Fruit fly (Drosophila melanogaster) whole organism, prepupa: ENCODE data around the gene CG15155.

Source experiments
- CG10631 ChIP-seq: fragments of 200-800 bp; sonication (Bioruptor generic); optimal IDR thresholded peaks from 2 replicates; lab custom pipeline; 2016; ENCODE audit warnings: missing biosample characterization, missing genetic modification characterization
- CG10669 ChIP-seq: fragments of 200-800 bp; sonication (Bioruptor generic); optimal IDR thresholded peaks from 3 replicates; lab custom pipeline; 2018; ENCODE audit warnings: missing biosample characterization, mild to moderate bottlenecking, missing genetic modification characterization, moderate library complexity
- CG11294 ChIP-seq: fragments of 200-800 bp; sonication (Bioruptor generic); IDR thresholded peaks from 2 replicates; pipeline ENCODE4 v1.3.6; 2022; ENCODE audit warnings: missing biosample characterization, missing genetic modification characterization
- CG11902 ChIP-seq: fragments of 200-800 bp; sonication (Bioruptor generic); optimal IDR thresholded peaks from 3 replicates; lab custom pipeline; 2016; ENCODE audit warnings: missing biosample characterization, missing genetic modification characterization
- CG1621 ChIP-seq: fragments of 200-800 bp; sonication (Bioruptor generic); optimal IDR thresholded peaks from 3 replicates; lab custom pipeline; 2018; ENCODE audit warnings: missing biosample characterization, mild to moderate bottlenecking, missing genetic modification characterization
- CG16779 ChIP-seq: fragments of 200-800 bp; sonication (Bioruptor generic); optimal IDR thresholded peaks from 3 replicates; lab custom pipeline; 2017; ENCODE audit warnings: missing biosample characterization, mild to moderate bottlenecking, missing genetic modification characterization
- CG3032 ChIP-seq: fragments of 200-800 bp; optimal IDR thresholded peaks from 2 replicates; lab custom pipeline; 2019; ENCODE audit warnings: missing biosample characterization, mild to moderate bottlenecking, missing genetic modification characterization, moderate library complexity
- CG34406 ChIP-seq: fragments of 200-800 bp; sonication (Bioruptor generic); optimal IDR thresholded peaks from 3 replicates; lab custom pipeline; 2016; ENCODE audit warnings: missing biosample characterization, missing genetic modification characterization
- CG3919 ChIP-seq: fragments of 200-800 bp; sonication (Bioruptor generic); optimal IDR thresholded peaks from 3 replicates; lab custom pipeline; 2016; ENCODE audit warnings: missing biosample characterization, missing genetic modification characterization
- CG4318 ChIP-seq: fragments of 200-800 bp; sonication (Bioruptor generic); optimal IDR thresholded peaks from 3 replicates; lab custom pipeline; 2017; ENCODE audit warnings: missing biosample characterization, mild to moderate bottlenecking, missing genetic modification characterization
- CG6163 ChIP-seq: fragments of 200-800 bp; sonication (Bioruptor generic); IDR thresholded peaks from 3 replicates; pipeline ENCODE4 v1.3.6; 2022; ENCODE audit warnings: missing biosample characterization, missing genetic modification characterization
- CG6276 ChIP-seq: fragments of 200-800 bp; sonication (Bioruptor generic); optimal IDR thresholded peaks from 2 replicates; lab custom pipeline; 2017; ENCODE audit warnings: missing biosample characterization, mild to moderate bottlenecking, missing genetic modification characterization
- CG6792 ChIP-seq: fragments of 200-800 bp; sonication (Bioruptor generic); optimal IDR thresholded peaks from 3 replicates; lab custom pipeline; 2016; ENCODE audit warnings: missing biosample characterization, missing genetic modification characterization
- CG6808 ChIP-seq: fragments of 200-800 bp; sonication (Bioruptor generic); optimal IDR thresholded peaks from 3 replicates; lab custom pipeline; 2017; ENCODE audit warnings: missing biosample characterization, missing genetic modification characterization, mild to moderate bottlenecking, moderate library complexity, missing genetic modification reagents
- CG6854 ChIP-seq: fragments of 200-800 bp; sonication (Bioruptor generic); optimal IDR thresholded peaks from 2 replicates; lab custom pipeline; 2017; ENCODE audit warnings: missing biosample characterization, mild to moderate bottlenecking, missing genetic modification characterization
- CG7368 ChIP-seq: fragments of 200-800 bp; sonication (Bioruptor generic); optimal IDR thresholded peaks from 3 replicates; lab custom pipeline; 2016; ENCODE audit warnings: missing biosample characterization, missing genetic modification characterization
- CG8119 ChIP-seq: fragments of 200-800 bp; sonication (Bioruptor generic); IDR thresholded peaks from 3 replicates; pipeline ENCODE4 v1.3.6; 2022; ENCODE audit warnings: missing biosample characterization, missing genetic modification characterization
- CG8632 ChIP-seq: fragments of 200-800 bp; sonication (Bioruptor generic); optimal IDR thresholded peaks from 3 replicates; lab custom pipeline; 2016; ENCODE audit warnings: missing biosample characterization, missing genetic modification characterization
- CG9139 ChIP-seq: fragments of 200-800 bp; sonication (Bioruptor generic); optimal IDR thresholded peaks from 3 replicates; lab custom pipeline; 2017; ENCODE audit warnings: missing biosample characterization, mild to moderate bottlenecking, missing genetic modification characterization
- Eip75B ChIP-seq: fragments of 200-800 bp; sonication (Bioruptor generic); optimal IDR thresholded peaks from 3 replicates; lab custom pipeline; 2016; ENCODE audit warnings: missing biosample characterization, missing genetic modification characterization
- Eip78C ChIP-seq: fragments of 200-800 bp; sonication (Bioruptor generic); peaks from one replicate; lab custom pipeline; 2016; ENCODE audit warnings: missing biosample characterization, missing genetic modification characterization
- Eip93F ChIP-seq: fragments of 200-800 bp; sonication (Bioruptor generic); optimal IDR thresholded peaks from 2 replicates; lab custom pipeline; 2016; ENCODE audit warnings: missing biosample characterization, mild to moderate bottlenecking, missing genetic modification characterization
- Ets21C ChIP-seq: fragments of 200-800 bp; sonication (Bioruptor generic); optimal IDR thresholded peaks from 3 replicates; lab custom pipeline; 2016; ENCODE audit warnings: missing biosample characterization, missing genetic modification characterization
- Ets96B ChIP-seq: fragments of 200-800 bp; optimal IDR thresholded peaks from 2 replicates; lab custom pipeline; 2019; ENCODE audit warnings: missing biosample characterization, mild to moderate bottlenecking, missing genetic modification characterization, moderate library complexity
- Gug ChIP-seq: fragments of 200-800 bp; sonication (Bioruptor generic); IDR thresholded peaks from 2 replicates; pipeline ENCODE4 v1.3.6; 2022; ENCODE audit warnings: missing biosample characterization, missing genetic modification characterization
- Hr38 ChIP-seq: sonication (Bioruptor generic); optimal IDR thresholded peaks from 2 replicates; lab custom pipeline; 2016; ENCODE audit warnings: missing biosample characterization, missing genetic modification characterization
- Hr39 ChIP-seq: fragments of 200-800 bp; sonication (Bioruptor generic); optimal IDR thresholded peaks from 2 replicates; lab custom pipeline; 2016; ENCODE audit warnings: missing biosample characterization, missing genetic modification characterization
- Hr4 ChIP-seq: fragments of 200-800 bp; sonication (Bioruptor generic); optimal IDR thresholded peaks from 3 replicates; lab custom pipeline; 2016; ENCODE audit warnings: missing biosample characterization, missing genetic modification characterization
- Met ChIP-seq: fragments of 200-800 bp; sonication (Bioruptor generic); optimal IDR thresholded peaks from 3 replicates; lab custom pipeline; 2016; ENCODE audit warnings: missing biosample characterization, missing genetic modification characterization
- OdsH ChIP-seq: fragments of 200-800 bp; sonication (Bioruptor generic); optimal IDR thresholded peaks from 3 replicates; lab custom pipeline; 2016; ENCODE audit warnings: missing biosample characterization, missing genetic modification characterization
- Smox ChIP-seq: fragments of 200-800 bp; sonication (Bioruptor generic); optimal IDR thresholded peaks from 3 replicates; lab custom pipeline; 2016; ENCODE audit warnings: missing biosample characterization, missing genetic modification characterization
- Sox102F ChIP-seq: fragments of 200-800 bp; sonication (Bioruptor generic); optimal IDR thresholded peaks from 2 replicates; lab custom pipeline; 2016; ENCODE audit warnings: missing biosample characterization, mild to moderate bottlenecking, missing genetic modification characterization
- achi ChIP-seq: fragments of 200-800 bp; sonication (Bioruptor generic); optimal IDR thresholded peaks from 3 replicates; lab custom pipeline; 2016; ENCODE audit warnings: missing biosample characterization, missing genetic modification characterization
- acj6 ChIP-seq: fragments of 200-800 bp; sonication (Bioruptor generic); optimal IDR thresholded peaks from 3 replicates; lab custom pipeline; 2016; ENCODE audit warnings: missing biosample characterization, missing genetic modification characterization
- dac ChIP-seq: fragments of 200-800 bp; sonication (Bioruptor generic); optimal IDR thresholded peaks from 2 replicates; lab custom pipeline; 2017; ENCODE audit warnings: missing biosample characterization, mild to moderate bottlenecking, missing genetic modification characterization
- esn ChIP-seq: fragments of 200-800 bp; sonication (Bioruptor generic); optimal IDR thresholded peaks from 2 replicates; lab custom pipeline; 2016; ENCODE audit warnings: missing biosample characterization, mild to moderate bottlenecking, missing genetic modification characterization, moderate library complexity
- fd59A ChIP-seq: fragments of 200-800 bp; sonication (Bioruptor generic); optimal IDR thresholded peaks from 2 replicates; lab custom pipeline; 2017; ENCODE audit warnings: missing biosample characterization, mild to moderate bottlenecking, missing genetic modification characterization, missing genetic modification reagents
- fkh ChIP-seq: fragments of 200-800 bp; sonication (Bioruptor generic); optimal IDR thresholded peaks from 3 replicates; lab custom pipeline; 2017; ENCODE audit warnings: missing biosample characterization, mild to moderate bottlenecking, missing genetic modification characterization, moderate library complexity
- lz ChIP-seq: fragments of 200-800 bp; sonication (Bioruptor generic); optimal IDR thresholded peaks from 3 replicates; lab custom pipeline; 2016; ENCODE audit warnings: missing biosample characterization, missing genetic modification characterization
- net ChIP-seq: fragments of 200-800 bp; sonication (Bioruptor generic); optimal IDR thresholded peaks from 3 replicates; lab custom pipeline; 2016; ENCODE audit warnings: missing biosample characterization, missing genetic modification characterization
- pdm3 ChIP-seq: fragments of 200-800 bp; sonication (Bioruptor generic); optimal IDR thresholded peaks from 3 replicates; lab custom pipeline; 2016; ENCODE audit warnings: missing biosample characterization, missing genetic modification characterization
- salr ChIP-seq, 2 experiments: fragments of 200-800 bp; sonication (Bioruptor generic); optimal IDR thresholded peaks; 3 replicates each; lab custom pipeline; 2016 to 2018; ENCODE audit warnings: missing biosample characterization in 2 of 2, missing genetic modification characterization in 2 of 2, mild to moderate bottlenecking in 1 of 2
- spab ChIP-seq: fragments of 200-800 bp; sonication (Bioruptor generic); optimal IDR thresholded peaks from 2 replicates; lab custom pipeline; 2017; ENCODE audit warnings: missing biosample characterization, mild to moderate bottlenecking, missing genetic modification characterization, missing genetic modification reagents
- ss ChIP-seq, 2 experiments: fragments of 200-800 bp; sonication (Bioruptor generic); optimal IDR thresholded peaks; 2 replicates in 1 of 2; 3 replicates in 1 of 2; lab custom pipeline; 2017 to 2018; ENCODE audit warnings: mild to moderate bottlenecking in 2 of 2, missing biosample characterization in 2 of 2, missing genetic modification characterization in 2 of 2, moderate library complexity in 1 of 2
- svp ChIP-seq: fragments of 200-800 bp; sonication (Bioruptor generic); peaks from one replicate; lab custom pipeline; 2016; ENCODE audit warnings: missing biosample characterization, missing genetic modification characterization
- topi ChIP-seq: fragments of 200-800 bp; sonication (Bioruptor generic); optimal IDR thresholded peaks from 3 replicates; lab custom pipeline; 2016; ENCODE audit warnings: missing biosample characterization, missing genetic modification characterization
- vri ChIP-seq: fragments of 200-800 bp; sonication (Bioruptor generic); optimal IDR thresholded peaks from 3 replicates; lab custom pipeline; 2016; ENCODE audit warnings: missing biosample characterization, mild to moderate bottlenecking, missing genetic modification characterization

Gene CG15155

DNA sequence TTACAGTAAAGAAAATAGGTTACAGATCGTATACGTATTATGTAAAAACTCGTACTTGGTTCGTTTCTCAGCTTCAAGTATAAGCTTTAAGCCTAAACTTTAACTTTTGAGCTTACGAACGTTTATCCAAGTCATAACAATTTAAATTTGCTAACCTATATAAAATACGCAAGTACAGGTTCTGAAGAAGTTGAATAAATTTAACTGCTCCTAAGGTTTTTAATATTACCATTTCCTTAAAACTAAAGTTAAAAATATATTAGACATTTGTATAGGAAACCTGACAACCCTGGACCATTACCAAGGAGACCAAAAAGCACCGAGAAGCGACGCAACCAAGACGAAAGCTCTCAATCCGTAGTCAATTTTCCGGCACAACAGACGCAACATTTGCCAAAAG, 35.0 kb upstream of the CG15155 start, which contains the start of gene CG5758 (continued):
- TF ChIP-seq pdm3 (GFP tag; lab: Kevin White, UChicago) (peak; percentile 50), Eip78C (peak; percentile 82), CG6792 (peak; percentile 22), Eip75B (GFP tag; lab: Kevin White, UChicago) (peak; percentile 31), lz (GFP tag; lab: Kevin White, UChicago) (peak; percentile 29), CG1621 (peak; percentile 79), CG8632 (GFP tag; lab: Kevin White, UChicago) (no peak), Hr4 (GFP tag; lab: Kevin White, UChicago) (peak; percentile 41), esn (GFP tag; lab: Kevin White, UChicago) (peak; percentile 50), Hr39 (GFP tag; lab: Kevin White, UChicago) (peak; percentile 31), OdsH (GFP tag; lab: Kevin White, UChicago) (peak; percentile 26), CG16779 (no peak), CG11294 (GFP tag; lab: Robert Waterston, UW) (no peak), salr (GFP tag; optimal IDR thresholded peaks at IDR 0.05; lab: Kevin White, UChicago) (no peak), CG11902 (GFP tag; lab: Kevin White, UChicago) (no peak), vri (GFP tag; lab: Kevin White, UChicago) (peak; percentile 25), CG10631 (peak; percentile 3), CG4318 (GFP tag; lab: Kevin White, UChicago) (no peak), achi (GFP tag; lab: Kevin White, UChicago) (no peak), net (GFP tag; lab: Kevin White, UChicago) (peak; percentile 30), CG8119 (peak; percentile 16; the same call in 1 of the 3 replicates), CG3919 (GFP tag; lab: Kevin White, UChicago) (peak; percentile 47), Eip93F (no peak), topi (peak; percentile 34), CG34406 (GFP tag; lab: Kevin White, UChicago) (no peak), Met (GFP tag; lab: Kevin White, UChicago) (peak; percentile 49)

DNA sequence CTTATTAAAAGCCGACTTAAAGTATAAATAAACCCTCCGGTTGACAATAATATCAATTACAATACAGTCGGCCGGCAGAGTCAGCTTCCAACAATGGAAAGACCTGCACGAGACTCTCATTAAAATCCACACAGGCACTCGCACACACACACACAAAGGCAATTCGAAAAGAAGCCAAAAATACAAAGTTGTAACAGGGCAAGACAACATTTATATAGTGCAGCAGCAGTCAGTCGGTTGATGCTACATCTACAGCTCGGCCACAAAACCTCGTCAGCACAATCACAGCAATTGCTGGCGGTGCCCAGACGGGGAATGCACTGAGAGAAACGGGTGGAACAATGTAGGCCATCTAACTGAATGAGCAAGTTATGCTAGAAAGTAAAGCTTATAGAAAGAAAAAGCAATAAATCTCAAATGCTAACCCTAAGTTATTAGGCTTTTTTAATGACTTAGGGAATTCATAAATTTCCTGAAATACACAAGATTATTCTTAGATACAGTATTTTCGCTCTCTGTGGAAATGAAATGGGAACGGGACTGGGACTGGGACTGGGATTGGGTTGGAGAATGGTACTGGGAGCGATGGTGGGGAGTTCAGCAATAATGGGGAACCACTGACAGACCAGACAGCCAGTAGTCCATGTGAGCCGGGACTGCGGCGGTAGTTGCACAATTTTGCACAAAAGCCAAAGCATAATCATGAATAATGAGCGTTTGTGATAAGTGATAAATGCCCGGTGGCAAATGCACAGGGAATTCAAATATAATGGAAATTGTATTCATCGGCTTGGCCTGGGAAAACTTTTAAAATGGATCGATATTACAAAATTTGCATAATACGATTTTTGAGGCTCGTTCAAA, 33.1 kb upstream of the CG15155 start:
- TF ChIP-seq Gug (GFP tag; lab: Robert Waterston, UW) (peak; percentile 97), CG6163 (GFP tag; lab: Robert Waterston, UW) (peak; percentile 97), CG10669 (peak; percentile 98), lz (GFP tag; lab: Kevin White, UChicago) (peak; percentile 95), vri (GFP tag; lab: Kevin White, UChicago) (peak; percentile 90), dac (peak; percentile 92), Hr38 (GFP tag; lab: Kevin White, UChicago) (peak; percentile 83), CG6276 (GFP tag; lab: Kevin White, UChicago) (peak; percentile 96), CG8632 (GFP tag; lab: Kevin White, UChicago) (peak; percentile 93), ss (GFP tag; optimal IDR thresholded peaks at IDR 0.05; lab: Kevin White, UChicago) (peak; percentile 97), CG11294 (GFP tag; lab: Robert Waterston, UW) (peak; percentile 93), acj6 (peak; percentile 96), svp (GFP tag; lab: Kevin White, UChicago) (peak; percentile 98), salr (GFP tag; optimal IDR thresholded peaks at IDR 0.05; lab: Kevin White, UChicago) (peak; percentile 94 to 95), fkh (GFP tag; lab: Kevin White, UChicago) (no peak), CG3032 (tag; lab: Kevin White, UChicago) (peak; percentile 97), fd59A (GFP tag; lab: Kevin White, UChicago) (peak; percentile 96), Hr4 (GFP tag; lab: Kevin White, UChicago) (peak; percentile 96), CG8119 (peak; percentile 97), CG7368 (GFP tag; lab: Kevin White, UChicago) (peak; percentile 97), CG6808 (peak; percentile 96), CG11902 (GFP tag; lab: Kevin White, UChicago) (peak; percentile 93), Eip75B (GFP tag; lab: Kevin White, UChicago) (peak; percentile 98), Eip78C (peak; percentile 100), Ets21C (peak; percentile 90), CG3919 (GFP tag; lab: Kevin White, UChicago) (peak; percentile 98), CG9139 (GFP tag; lab: Kevin White, UChicago) (peak; percentile 93), spab (GFP tag; lab: Kevin White, UChicago) (peak; percentile 96), Ets96B (tag; lab: Kevin White, UChicago) (peak; percentile 98), Smox (GFP tag; lab: Kevin White, UChicago) (peak; percentile 94), CG6854 (GFP tag; lab: Kevin White, UChicago) (peak; percentile 89), Sox102F (GFP tag; lab: Kevin White, UChicago) (peak; percentile 95), pdm3 (GFP tag; lab: Kevin White, UChicago) (peak; percentile 97)
